Worm (Caenorhabditis elegans) whole organism, early embryonic: ENCODE measurements around the gene C53A5.17.

Source experiments
- B0310.2 ChIP-seq: sonication (generic microtip); optimal IDR thresholded peaks from 2 replicates; lab custom pipeline; 2016; ENCODE audit warnings: mild to moderate bottlenecking, missing genetic modification characterization, missing compliant biosample characterization
- F13C5.2 ChIP-seq: sonication (generic microtip); optimal IDR thresholded peaks from 2 replicates; lab custom pipeline; 2017; ENCODE audit warnings: mild to moderate bottlenecking, missing genetic modification characterization, inconsistent platforms, missing compliant biosample characterization
- aly-1 ChIP-seq: sonication (generic microtip); optimal IDR thresholded peaks from 2 replicates; lab custom pipeline; 2016; ENCODE audit warnings: missing genetic modification characterization, missing compliant biosample characterization
- ama-1 ChIP-seq: fragments of 150-350 bp; optimal IDR thresholded peaks from 2 replicates; lab custom pipeline; 2014
- ceh-13 ChIP-seq: fragments of 200-800 bp; sonication (Bioruptor generic); optimal IDR thresholded peaks from 2 replicates; lab custom pipeline; 2018; ENCODE audit warnings: mild to moderate bottlenecking, missing genetic modification characterization, missing compliant biosample characterization
- ceh-36 ChIP-seq: sonication (generic microtip); optimal IDR thresholded peaks from 2 replicates; lab custom pipeline; 2016; ENCODE audit warnings: missing genetic modification characterization, inconsistent platforms, missing compliant biosample characterization
- ets-7 ChIP-seq: sonication (generic microtip); optimal IDR thresholded peaks from 2 replicates; lab custom pipeline; 2016; ENCODE audit warnings: missing genotype, missing genetic modification characterization, missing compliant biosample characterization
- flt-1 ChIP-seq: fragments of 200-800 bp; sonication (Bioruptor generic); IDR thresholded peaks from 2 replicates; pipeline ENCODE4 v1.3.6; 2022; ENCODE audit warnings: missing genetic modification characterization, missing compliant biosample characterization
- hmbx-1 ChIP-seq: sonication (generic microtip); optimal IDR thresholded peaks from 2 replicates; lab custom pipeline; 2016; ENCODE audit warnings: mild to moderate bottlenecking, missing genetic modification characterization, missing compliant biosample characterization
- hmg-4 ChIP-seq: fragments of 200-800 bp; sonication (Bioruptor generic); optimal IDR thresholded peaks from 2 replicates; lab custom pipeline; 2018; ENCODE audit warnings: mild to moderate bottlenecking, missing genetic modification characterization, missing compliant biosample characterization
- hnd-1 ChIP-seq: sonication (generic microtip); optimal IDR thresholded peaks from 2 replicates; lab custom pipeline; 2016; ENCODE audit warnings: missing genetic modification characterization, missing compliant biosample characterization
- pes-1 ChIP-seq: fragments of 200-800 bp; sonication (Bioruptor generic); IDR thresholded peaks from 2 replicates; pipeline ENCODE4 v1.3.6; 2022; ENCODE audit warnings: missing genetic modification reagents, missing genetic modification characterization, missing compliant biosample characterization
- scrt-1 ChIP-seq: fragments of 200-800 bp; sonication (Bioruptor generic); IDR thresholded peaks from 2 replicates; pipeline ENCODE4 v1.3.6; 2022; ENCODE audit warnings: missing genetic modification characterization, missing compliant biosample characterization
- sea-1 ChIP-seq: fragments of 200-800 bp; sonication (Bioruptor generic); conservative IDR thresholded peaks from 2 replicates; pipeline ENCODE4 v1.3.6; 2022; ENCODE audit warnings: missing genetic modification characterization, missing compliant biosample characterization
- tbx-11 ChIP-seq: fragments of 200-800 bp; sonication (Bioruptor generic); IDR thresholded peaks from 2 replicates; pipeline ENCODE4 v1.3.6; 2022; ENCODE audit warnings: missing genetic modification characterization, missing compliant biosample characterization
- tbx-37 ChIP-seq: fragments of 200-800 bp; sonication (Bioruptor generic); conservative IDR thresholded peaks from 2 replicates; pipeline ENCODE4 v1.3.6; 2022; ENCODE audit warnings: missing genetic modification reagents, missing genetic modification characterization, missing compliant biosample characterization
- tra-4 ChIP-seq: sonication (generic microtip); optimal IDR thresholded peaks from 2 replicates; lab custom pipeline; 2017; ENCODE audit warnings: missing genetic modification characterization, missing compliant biosample characterization

Gene C53A5.17

DNA sequence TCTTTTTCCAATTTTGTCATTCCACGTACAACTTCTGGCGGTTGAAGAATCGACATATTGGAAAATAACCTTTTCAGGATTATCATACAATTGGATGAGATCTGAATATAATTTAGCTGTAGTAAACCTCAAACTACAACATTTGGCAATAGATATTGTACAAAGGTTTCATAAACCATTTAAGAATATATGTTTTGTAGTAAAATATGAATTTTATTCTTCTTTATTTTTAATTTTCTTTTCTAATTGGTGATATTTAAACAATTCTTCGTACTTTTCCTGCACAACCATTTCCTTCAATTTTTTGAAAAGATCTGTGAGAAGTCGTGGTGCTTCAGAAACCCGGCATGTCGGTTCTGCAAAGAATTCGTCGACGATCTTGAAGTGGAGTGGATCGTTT, at the start of gene C53A5.17:
TSS of gene C53A5.17 (minus strand) at position 101 of the 400 bp plus-strand sequence.
- TF ChIP-seq hnd-1 (no peak), sea-1 (GFP tag; lab: Robert Waterston, UW) (no peak)

- TF ChIP-seq tbx-37: no peak
- no peak for TF ChIP-seq flt-1 (GFP tag; lab: Robert Waterston, UW)
- no peak for TF ChIP-seq B0310.2 (tag; lab: Kevin White, UChicago)
- no peak for TF ChIP-seq ceh-36 (tag; lab: Kevin White, UChicago)
- TF ChIP-seq pes-1 (GFP tag; lab: Robert Waterston, UW): no peak
- no peak for TF ChIP-seq hnd-1
- no peak for TF ChIP-seq hmbx-1 (tag; lab: Kevin White, UChicago)
- no peak for TF ChIP-seq hmg-4
- TF ChIP-seq ama-1 (lab: Kevin White, UChicago): no peak
- TF ChIP-seq aly-1 (tag; lab: Kevin White, UChicago): no peak
- TF ChIP-seq tra-4: no peak
- no peak for TF ChIP-seq ceh-13 (GFP tag; lab: Kevin White, UChicago)
- no peak for TF ChIP-seq tbx-11 (GFP tag; lab: Robert Waterston, UW)
- TF ChIP-seq ets-7: no peak
- no peak for TF ChIP-seq scrt-1 (GFP tag; lab: Robert Waterston, UW)
- no peak for TF ChIP-seq sea-1 (GFP tag; lab: Robert Waterston, UW)
- TF ChIP-seq F13C5.2 (tag; lab: Kevin White, UChicago): no peak
Observed at ce11 chrV:14562589-14562988, 41.7 kb upstream of the C53A5.17 start, which contains the start of gene C53A5.11. TSS of gene C53A5.11 (plus strand) at chrV:14562889.

DNA sequence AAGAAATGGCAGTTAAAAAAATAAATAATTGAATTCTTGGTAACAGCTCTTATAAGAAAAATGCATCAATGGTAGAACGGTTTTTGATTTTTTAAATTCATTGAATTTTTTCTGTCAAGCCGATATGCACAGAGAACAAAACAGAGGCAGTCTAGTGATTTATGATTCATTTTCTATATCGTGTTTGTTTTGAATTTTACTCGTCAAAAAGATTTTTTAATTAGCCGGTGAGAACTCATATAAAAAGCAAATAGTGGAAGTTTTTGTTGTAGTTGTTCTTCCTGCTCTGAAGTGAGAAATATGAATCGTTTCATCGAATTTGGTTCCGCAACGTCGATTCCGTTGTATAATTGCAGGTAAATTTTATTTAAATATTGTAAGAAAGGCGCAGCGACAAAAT, 38.4 kb upstream of the C53A5.17 start, which contains the start of gene srt-32:
TSS of gene srt-32 (plus strand) at position 301 of the 400 bp plus-strand sequence.
- TF ChIP-seq F13C5.2 (tag; lab: Kevin White, UChicago): no peak
- TF ChIP-seq scrt-1 (GFP tag; lab: Robert Waterston, UW): no peak
- no peak for TF ChIP-seq B0310.2 (tag; lab: Kevin White, UChicago)

DNA sequence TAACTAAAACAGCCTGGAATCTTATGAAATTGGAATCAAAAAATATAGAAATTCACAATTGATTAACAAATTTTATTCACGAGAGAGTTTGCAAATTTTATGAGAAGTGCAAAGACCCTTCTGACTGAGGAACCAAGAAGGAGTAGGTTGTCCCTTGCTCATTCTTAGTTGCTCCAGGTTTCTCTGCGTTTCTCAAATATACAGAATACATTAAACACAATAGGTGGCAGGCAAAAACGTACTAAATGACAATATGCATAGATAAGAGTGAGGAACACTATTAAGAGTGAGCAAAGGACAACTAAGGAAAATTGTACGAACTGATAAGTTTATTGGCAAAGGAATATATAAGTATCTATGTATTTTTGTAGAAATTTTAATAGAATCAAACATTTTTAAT, 37.9 kb upstream of the C53A5.17 start, which contains the start of gene C53A5.9:
TSS of gene C53A5.9 (minus strand) at position 101 of the 400 bp plus-strand sequence.
- TF ChIP-seq tra-4 (no peak), sea-1 (GFP tag; lab: Robert Waterston, UW) (no peak), hmg-4 (no peak), ceh-13 (GFP tag; lab: Kevin White, UChicago) (no peak), scrt-1 (GFP tag; lab: Robert Waterston, UW) (no peak), tbx-11 (GFP tag; lab: Robert Waterston, UW) (no peak)

DNA sequence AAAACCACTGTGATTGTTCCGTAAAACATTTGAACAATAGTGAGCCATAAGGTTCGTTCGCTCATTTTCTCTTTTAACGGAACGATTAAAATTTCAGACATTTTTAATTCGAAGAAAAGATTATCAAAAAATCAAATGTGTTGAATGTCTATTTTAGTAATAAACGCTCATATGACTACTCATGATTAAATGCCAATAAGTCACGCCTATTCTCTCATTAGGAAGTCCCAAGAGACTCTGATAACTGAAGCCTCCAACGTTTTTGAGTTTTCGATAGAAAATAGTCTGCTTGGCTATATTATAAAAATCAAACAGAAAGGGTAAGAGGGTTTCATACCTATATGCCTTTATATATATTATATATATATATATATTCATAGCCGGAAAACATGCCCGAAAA, 35.3 kb upstream of the C53A5.17 start, which contains the start of gene srg-47:
TSS of gene srg-47 (minus strand) at position 101 of the 400 bp plus-strand sequence.
- TF ChIP-seq flt-1 (GFP tag; lab: Robert Waterston, UW) (no peak), ceh-13 (GFP tag; lab: Kevin White, UChicago) (no peak), tbx-11 (GFP tag; lab: Robert Waterston, UW) (no peak), B0310.2 (tag; lab: Kevin White, UChicago) (no peak), ets-7 (no peak), tra-4 (no peak), scrt-1 (GFP tag; lab: Robert Waterston, UW) (no peak), ceh-36 (tag; lab: Kevin White, UChicago) (no peak), hmbx-1 (tag; lab: Kevin White, UChicago) (no peak), F13C5.2 (tag; lab: Kevin White, UChicago) (no peak), hmg-4 (no peak), aly-1 (tag; lab: Kevin White, UChicago) (no peak), hnd-1 (no peak), tbx-37 (no peak)

DNA sequence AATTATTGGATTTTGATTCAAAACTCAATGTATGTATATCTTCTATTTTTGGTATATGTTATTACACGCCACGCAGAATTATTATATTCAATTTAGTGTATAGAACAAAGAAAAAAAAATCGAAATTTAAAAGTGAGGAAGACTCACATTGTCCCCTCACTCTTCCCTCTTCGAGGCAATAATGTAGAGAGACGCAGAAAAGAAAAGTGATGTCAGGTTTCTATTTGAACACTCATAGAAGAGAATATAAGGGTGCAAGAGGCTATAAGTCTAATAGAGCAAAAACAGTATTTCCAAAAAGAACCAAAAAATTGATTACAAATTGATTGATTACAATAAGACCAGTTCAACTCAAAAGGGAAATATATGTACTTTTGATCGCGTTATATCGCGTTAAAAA, 27.6 kb upstream of the C53A5.17 start:
- TF ChIP-seq ets-7 (no peak), scrt-1 (GFP tag; lab: Robert Waterston, UW) (no peak), tra-4 (no peak), hmg-4 (no peak), sea-1 (GFP tag; lab: Robert Waterston, UW) (no peak), B0310.2 (tag; lab: Kevin White, UChicago) (no peak), tbx-11 (GFP tag; lab: Robert Waterston, UW) (no peak), hnd-1 (no peak), tbx-37 (no peak), ama-1 (lab: Kevin White, UChicago) (no peak), F13C5.2 (tag; lab: Kevin White, UChicago) (no peak)

DNA sequence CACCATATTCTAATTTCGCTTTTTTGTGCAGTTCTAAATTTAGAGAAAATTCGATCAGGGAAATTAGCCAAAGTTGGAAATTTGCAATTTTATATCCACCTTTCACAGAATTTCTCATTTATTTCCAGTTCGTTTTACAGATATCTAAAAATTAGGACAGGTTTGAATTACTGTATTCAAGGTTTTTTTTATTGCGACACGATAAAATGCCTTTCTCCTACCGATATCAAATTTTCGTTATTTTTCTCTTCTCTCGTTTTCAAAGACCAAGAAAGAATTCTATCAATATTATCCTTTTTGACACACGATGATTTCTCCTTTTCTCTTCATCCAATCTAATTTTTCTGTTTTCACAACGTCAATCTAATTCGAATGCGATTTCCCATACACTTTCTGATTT, 25.7 kb upstream of the C53A5.17 start, which contains the start of gene C53A5.13:
TSS of gene C53A5.13 (plus strand) at position 301 of the 400 bp plus-strand sequence.
- TF ChIP-seq hmbx-1 (tag; lab: Kevin White, UChicago) (no peak), ets-7 (no peak), ama-1 (lab: Kevin White, UChicago) (no peak), hmg-4 (no peak), aly-1 (tag; lab: Kevin White, UChicago) (no peak), F13C5.2 (tag; lab: Kevin White, UChicago) (no peak), ceh-13 (GFP tag; lab: Kevin White, UChicago) (no peak)

ce11 chrV:14545816-14546283, 24.9 kb upstream of the C53A5.17 start, which contains the start of gene rike-1:
TSS of gene rike-1 (minus strand) at chrV:14545866.
- no peak for TF ChIP-seq scrt-1 (GFP tag; lab: Robert Waterston, UW)
- TF ChIP-seq sea-1 (GFP tag; lab: Robert Waterston, UW): no peak
- no peak for TF ChIP-seq aly-1 (tag; lab: Kevin White, UChicago)
- TF ChIP-seq hmg-4: no peak
- TF ChIP-seq ets-7: no peak
- no peak for TF ChIP-seq F13C5.2 (tag; lab: Kevin White, UChicago)
- no peak for TF ChIP-seq ceh-36 (tag; lab: Kevin White, UChicago)
- TF ChIP-seq ceh-13 (GFP tag; lab: Kevin White, UChicago): no peak
- no peak for TF ChIP-seq hnd-1
- TF ChIP-seq pes-1 (GFP tag; lab: Robert Waterston, UW): no peak
- no peak for TF ChIP-seq hmbx-1 (tag; lab: Kevin White, UChicago)
